Fruit fly (Drosophila melanogaster) whole organism, embryonic: Measurements from ENCODE around the gene Iyd.

Source experiments
- Adf1 ChIP-seq: fragments of 200-800 bp; sonication (Bioruptor generic); IDR thresholded peaks from 2 replicates; pipeline ENCODE4 v1.3.6; 2022; ENCODE audit warnings: missing biosample characterization, missing genetic modification characterization
- CG11093 ChIP-seq: fragments of 200-800 bp; sonication (Bioruptor generic); IDR thresholded peaks from 3 replicates; pipeline ENCODE4 v1.3.6; 2022; ENCODE audit warnings: missing biosample characterization, missing genetic modification characterization
- CG11247 ChIP-seq: fragments of 200-800 bp; sonication (Bioruptor generic); IDR thresholded peaks from 2 replicates; pipeline ENCODE4 v1.3.6; 2022; ENCODE audit warnings: missing biosample characterization, missing genetic modification characterization
- CG11504 ChIP-seq: fragments of 200-800 bp; sonication (Bioruptor generic); optimal IDR thresholded peaks from 3 replicates; lab custom pipeline; 2019; ENCODE audit warnings: missing biosample characterization, mild to moderate bottlenecking, missing genetic modification characterization, moderate library complexity
- CG11695 ChIP-seq: fragments of 200-800 bp; sonication (Bioruptor generic); IDR thresholded peaks from 3 replicates; pipeline ENCODE4 v1.3.6; 2022; ENCODE audit warnings: missing biosample characterization, missing genetic modification characterization
- CG11696 ChIP-seq: fragments of 200-800 bp; sonication (Bioruptor generic); IDR thresholded peaks from 2 replicates; pipeline ENCODE4 v1.3.6; 2022; ENCODE audit warnings: missing biosample characterization, missing genetic modification characterization
- CG12071 ChIP-seq: fragments of 200-800 bp; sonication (Bioruptor generic); optimal IDR thresholded peaks from 3 replicates; lab custom pipeline; 2018; ENCODE audit warnings: missing biosample characterization, mild to moderate bottlenecking, missing genetic modification characterization
- CG12155 ChIP-seq: fragments of 200-800 bp; sonication (Bioruptor generic); optimal IDR thresholded peaks from 3 replicates; lab custom pipeline; 2016; ENCODE audit warnings: missing biosample characterization, missing genetic modification characterization
- CG12236 ChIP-seq: fragments of 200-800 bp; sonication (Bioruptor generic); optimal IDR thresholded peaks from 2 replicates; lab custom pipeline; 2016; ENCODE audit warnings: missing biosample characterization, missing genetic modification characterization
- CG12769 ChIP-seq: fragments of 200-800 bp; sonication (Bioruptor generic); optimal IDR thresholded peaks from 2 replicates; lab custom pipeline; 2019; ENCODE audit warnings: missing biosample characterization, mild to moderate bottlenecking, missing genetic modification characterization, moderate library complexity
- CG14667 ChIP-seq: fragments of 200-800 bp; sonication (Bioruptor generic); IDR thresholded peaks from 2 replicates; pipeline ENCODE4 v1.3.6; 2022; ENCODE audit warnings: missing biosample characterization, missing genetic modification characterization
- CG15479 ChIP-seq: fragments of 200-800 bp; sonication (Bioruptor generic); optimal IDR thresholded peaks from 3 replicates; lab custom pipeline; 2019; ENCODE audit warnings: missing biosample characterization, mild to moderate bottlenecking, missing genetic modification characterization, moderate library complexity
- CG1603 ChIP-seq: fragments of 200-800 bp; sonication (Bioruptor generic); optimal IDR thresholded peaks from 2 replicates; lab custom pipeline; 2019; ENCODE audit warnings: missing biosample characterization, mild to moderate bottlenecking, missing genetic modification characterization, moderate library complexity
- CG17186 ChIP-seq: fragments of 200-800 bp; sonication (Bioruptor generic); optimal IDR thresholded peaks from 3 replicates; lab custom pipeline; 2017; ENCODE audit warnings: missing biosample characterization, missing genetic modification reagents, missing genetic modification characterization
- CG18011 ChIP-seq: fragments of 200-800 bp; sonication (Bioruptor generic); optimal IDR thresholded peaks from 2 replicates; lab custom pipeline; 2017; ENCODE audit warnings: missing biosample characterization, missing genetic modification characterization, mild to moderate bottlenecking, moderate library complexity, missing genotype
- CG2712 ChIP-seq: fragments of 200-800 bp; optimal IDR thresholded peaks from 3 replicates; lab custom pipeline; 2019; ENCODE audit warnings: missing biosample characterization, mild to moderate bottlenecking, missing genetic modification characterization, moderate library complexity
- CG31365 ChIP-seq: fragments of 200-800 bp; sonication (Bioruptor generic); optimal IDR thresholded peaks from 2 replicates; lab custom pipeline; 2018; ENCODE audit warnings: missing biosample characterization, mild to moderate bottlenecking, missing genetic modification characterization
- CG3407 ChIP-seq: fragments of 200-800 bp; sonication (Bioruptor generic); optimal IDR thresholded peaks from 2 replicates; lab custom pipeline; 2018; ENCODE audit warnings: missing biosample characterization, mild to moderate bottlenecking, missing genetic modification characterization
- CG3726 ChIP-seq: fragments of 200-800 bp; sonication (Bioruptor generic); IDR thresholded peaks from 3 replicates; pipeline ENCODE4, ENCODE4 v1.3.6; 2022; ENCODE audit warnings: missing biosample characterization, missing genetic modification characterization
- CG4328 ChIP-seq: fragments of 200-800 bp; sonication (Bioruptor generic); optimal IDR thresholded peaks from 3 replicates; lab custom pipeline; 2017; ENCODE audit warnings: missing biosample characterization, missing genetic modification reagents, missing genetic modification characterization
- CG4820 ChIP-seq: fragments of 200-800 bp; sonication (Bioruptor generic); optimal IDR thresholded peaks from 3 replicates; lab custom pipeline; 2016; ENCODE audit warnings: missing biosample characterization, missing genetic modification characterization
- CG6175 ChIP-seq: fragments of 200-800 bp; sonication (Bioruptor generic); IDR thresholded peaks from 3 replicates; pipeline ENCODE4 v1.3.6; 2022; ENCODE audit warnings: missing biosample characterization, missing genetic modification characterization
- CG8478 ChIP-seq: fragments of >200 bp; optimal IDR thresholded peaks from 2 replicates; lab custom pipeline; 2018
- CHES-1-like ChIP-seq: fragments of 200-800 bp; sonication (Bioruptor generic); optimal IDR thresholded peaks from 2 replicates; lab custom pipeline; 2016; ENCODE audit warnings: missing biosample characterization, missing genetic modification characterization
- CkIIα-i1 ChIP-seq: fragments of 200-800 bp; sonication (Bioruptor generic); IDR thresholded peaks from 2 replicates; pipeline ENCODE4 v1.3.6; 2022; ENCODE audit warnings: missing biosample characterization, missing genetic modification characterization
- Deaf1 ChIP-seq: fragments of 200-800 bp; optimal IDR thresholded peaks from 3 replicates; lab custom pipeline; 2019; ENCODE audit warnings: missing biosample characterization, mild to moderate bottlenecking, missing genetic modification characterization, moderate library complexity
- Elba2 ChIP-seq: fragments of 200-800 bp; sonication (Bioruptor generic); optimal IDR thresholded peaks from 3 replicates; lab custom pipeline; 2016; ENCODE audit warnings: missing biosample characterization, missing genetic modification characterization
- Ets65A ChIP-seq: fragments of 200-800 bp; sonication (Bioruptor generic); peaks from one replicate; lab custom pipeline; 2016; ENCODE audit warnings: missing biosample characterization, missing genetic modification characterization
- HmgZ ChIP-seq: fragments of 200-800 bp; sonication (Bioruptor generic); optimal IDR thresholded peaks from 2 replicates; lab custom pipeline; 2018; ENCODE audit warnings: missing biosample characterization, mild to moderate bottlenecking, missing genetic modification characterization
- Hsf ChIP-seq: fragments of 200-800 bp; sonication (Bioruptor generic); optimal IDR thresholded peaks from 3 replicates; lab custom pipeline; 2016; ENCODE audit warnings: missing biosample characterization, missing genetic modification characterization
- MESR4 ChIP-seq: fragments of 200-800 bp; sonication (Bioruptor generic); optimal IDR thresholded peaks from 2 replicates; lab custom pipeline; 2018; ENCODE audit warnings: missing biosample characterization, mild to moderate bottlenecking, missing genetic modification characterization, moderate library complexity
- Six4 ChIP-seq: fragments of 200-800 bp; sonication (Bioruptor generic); optimal IDR thresholded peaks from 2 replicates; lab custom pipeline; 2016; ENCODE audit warnings: missing biosample characterization, missing genetic modification characterization
- Sox100B ChIP-seq: fragments of 200-800 bp; sonication (Bioruptor generic); optimal IDR thresholded peaks from 3 replicates; lab custom pipeline; 2018; ENCODE audit warnings: missing biosample characterization, mild to moderate bottlenecking, missing genetic modification characterization
- Ssrp ChIP-seq: fragments of 200-800 bp; sonication (Bioruptor generic); optimal IDR thresholded peaks from 2 replicates; lab custom pipeline; 2018; ENCODE audit warnings: missing biosample characterization, mild to moderate bottlenecking, missing genetic modification characterization, moderate library complexity
- Vsx1 ChIP-seq: fragments of 200-800 bp; sonication (Bioruptor generic); optimal IDR thresholded peaks from 2 replicates; lab custom pipeline; 2017; ENCODE audit warnings: missing biosample characterization, mild to moderate bottlenecking, missing genetic modification characterization, missing genetic modification reagents
- cad ChIP-seq: fragments of >200 bp; optimal IDR thresholded peaks from 2 replicates; lab custom pipeline; 2017; ENCODE audit warnings: missing biosample characterization, missing genetic modification characterization
- cg ChIP-seq: fragments of 200-800 bp; sonication (Bioruptor generic); optimal IDR thresholded peaks from 3 replicates; lab custom pipeline; 2019; ENCODE audit warnings: missing biosample characterization, mild to moderate bottlenecking, missing genetic modification characterization, moderate library complexity
- da ChIP-seq: fragments of 200-800 bp; sonication (Bioruptor generic); optimal IDR thresholded peaks from 2 replicates; lab custom pipeline; 2016; ENCODE audit warnings: missing biosample characterization, missing genetic modification characterization
- gfzf ChIP-seq: fragments of 200-800 bp; sonication (Bioruptor generic); optimal IDR thresholded peaks from 2 replicates; lab custom pipeline; 2016; ENCODE audit warnings: missing biosample characterization, mild to moderate bottlenecking, missing genetic modification characterization, moderate library complexity
- grn ChIP-seq: fragments of 200-800 bp; sonication (Bioruptor generic); optimal IDR thresholded peaks from 3 replicates; lab custom pipeline; 2017; ENCODE audit warnings: missing biosample characterization, missing genetic modification characterization
- inv ChIP-seq: fragments of 200-800 bp; sonication (Bioruptor generic); IDR thresholded peaks from 2 replicates; pipeline ENCODE4 v1.3.6; 2022; ENCODE audit warnings: missing biosample characterization, missing genetic modification characterization; ENCODE audit not compliant: partially characterized antibody
- lmd ChIP-seq: fragments of 200-800 bp; sonication (Bioruptor generic); IDR thresholded peaks from 2 replicates; pipeline ENCODE4 v1.3.6; 2022; ENCODE audit warnings: missing biosample characterization, missing genetic modification characterization
- nau ChIP-seq: fragments of 200-800 bp; sonication (Bioruptor generic); optimal IDR thresholded peaks from 3 replicates; lab custom pipeline; 2017; ENCODE audit warnings: missing biosample characterization, mild to moderate bottlenecking, missing genetic modification characterization, missing genetic modification reagents
- nom ChIP-seq: fragments of 200-800 bp; sonication (Bioruptor generic); optimal IDR thresholded peaks from 2 replicates; lab custom pipeline; 2017; ENCODE audit warnings: missing biosample characterization, missing genetic modification characterization, mild to moderate bottlenecking, moderate library complexity, missing genetic modification reagents
- pnt ChIP-seq: fragments of 200-800 bp; sonication (Bioruptor generic); optimal IDR thresholded peaks from 3 replicates; lab custom pipeline; 2016; ENCODE audit warnings: missing biosample characterization, missing genetic modification characterization
- pzg ChIP-seq: fragments of 200-800 bp; sonication (Bioruptor generic); optimal IDR thresholded peaks from 3 replicates; lab custom pipeline; 2018; ENCODE audit warnings: missing biosample characterization, mild to moderate bottlenecking, missing genetic modification characterization, moderate library complexity
- row ChIP-seq: fragments of 200-800 bp; sonication (Bioruptor generic); IDR thresholded peaks from 3 replicates; pipeline ENCODE4 v1.3.6; 2022; ENCODE audit warnings: missing biosample characterization, missing genetic modification characterization
- scrt ChIP-seq: fragments of 200-800 bp; sonication (Bioruptor generic); optimal IDR thresholded peaks from 2 replicates; lab custom pipeline; 2018; ENCODE audit warnings: missing biosample characterization, mild to moderate bottlenecking, missing genetic modification characterization, moderate library complexity
- sim ChIP-seq: fragments of 200-800 bp; sonication (Bioruptor generic); IDR thresholded peaks from 2 replicates; pipeline ENCODE4 v1.3.6; 2022; ENCODE audit warnings: missing biosample characterization, missing genetic modification characterization
- sr ChIP-seq: fragments of 200-800 bp; sonication (Bioruptor generic); IDR thresholded peaks from 3 replicates; pipeline ENCODE4 v1.3.6; 2022; ENCODE audit warnings: missing biosample characterization, missing genetic modification characterization
- tll ChIP-seq, 2 experiments: fragments of 200-800 bp in 1 of 2; fragments of >200 bp in 1 of 2; sonication (Bioruptor generic) in 1 of 2; optimal IDR thresholded peaks; 2 replicates each; lab custom pipeline; 2017 to 2019; ENCODE audit warnings: missing biosample characterization in 2 of 2, missing genetic modification characterization in 2 of 2, mild to moderate bottlenecking in 1 of 2, moderate library complexity in 1 of 2

Iyd gene

dm6 chr3L:11120419-11120958 is 24.4 kb upstream of the Iyd start, which contains the start of the genes FoxK and mRpL2 (continued):
- peak; percentile 2 for TF ChIP-seq CG11504
- TF ChIP-seq CG12236 (GFP tag; lab: Kevin White, UChicago) = no peak
- TF ChIP-seq Ets65A (GFP tag; lab: Kevin White, UChicago) = no peak
- TF ChIP-seq sr (GFP tag; lab: Robert Waterston, UW) = no peak
- no peak for TF ChIP-seq Vsx1
- TF ChIP-seq lmd (GFP tag; lab: Robert Waterston, UW) = no peak
- no peak for TF ChIP-seq CG4328 (GFP tag; lab: Kevin White, UChicago)
- TF ChIP-seq cad (GFP tag; lab: Kevin White, UChicago) = no peak
- peak; percentile 20; the same call in 1 of the 3 replicates for TF ChIP-seq row (GFP tag; lab: Robert Waterston, UW)
- TF ChIP-seq Six4 (GFP tag; lab: Kevin White, UChicago) = no peak
- TF ChIP-seq CG11247 (GFP tag; lab: Robert Waterston, UW) = no peak
- TF ChIP-seq CkIIα-i1 = no peak
- TF ChIP-seq sim = no peak
- peak; percentile 40 for TF ChIP-seq CHES-1-like (GFP tag; lab: Kevin White, UChicago)
- TF ChIP-seq CG2712 (tag; lab: Kevin White, UChicago) = peak; percentile 34
- no peak for TF ChIP-seq pnt (GFP tag; lab: Kevin White, UChicago)
- TF ChIP-seq Hsf = no peak
- TF ChIP-seq CG18011 (GFP tag; lab: Kevin White, UChicago) = peak; percentile 40
- peak; percentile 26 for TF ChIP-seq cg (GFP tag; lab: Kevin White, UChicago)
- peak; percentile 71 for TF ChIP-seq CG1603 (tag; lab: Kevin White, UChicago)
- TF ChIP-seq CG3407 (GFP tag; lab: Kevin White, UChicago) = no peak
- peak; percentile 54 for TF ChIP-seq HmgZ
- TF ChIP-seq nom (GFP tag; lab: Kevin White, UChicago) = peak; percentile 97
- peak; percentile 10 for TF ChIP-seq CG12769 (tag; lab: Kevin White, UChicago)
- TF ChIP-seq Adf1 (GFP tag; lab: Robert Waterston, UW) = no peak
- TF ChIP-seq pzg (GFP tag; lab: Kevin White, UChicago) = peak; percentile 82
- TF ChIP-seq CG11696 (GFP tag; lab: Robert Waterston, UW) = no peak
- peak; percentile 48 for TF ChIP-seq gfzf
- TF ChIP-seq MESR4 (GFP tag; lab: Kevin White, UChicago) = peak; percentile 71
- TF ChIP-seq scrt (GFP tag; lab: Kevin White, UChicago) = no peak
- TF ChIP-seq CG11695 (GFP tag; lab: Robert Waterston, UW) = 0 out of 3 replicates have a peak, but pooled peaks have one; percentile 21
- no peak for TF ChIP-seq Ssrp
- peak; percentile 34; the same call in 1 of the 2 replicates for TF ChIP-seq inv
- no peak for TF ChIP-seq grn
- no peak for TF ChIP-seq Sox100B (GFP tag; lab: Kevin White, UChicago)
- no peak for TF ChIP-seq CG3726 (GFP tag; lab: Robert Waterston, UW)
- TF ChIP-seq da (GFP tag; lab: Kevin White, UChicago) = no peak
- TF ChIP-seq CG15479 (GFP tag; lab: Kevin White, UChicago) = no peak
- TF ChIP-seq tll (GFP tag; optimal IDR thresholded peaks at IDR 0.05; lab: Kevin White, UChicago) = no peak
- no peak for TF ChIP-seq CG14667 (GFP tag; lab: Robert Waterston, UW)
- no peak for TF ChIP-seq CG31365
- no peak for TF ChIP-seq nau (GFP tag; lab: Kevin White, UChicago)
- no peak for TF ChIP-seq Deaf1 (tag; lab: Kevin White, UChicago)
- TF ChIP-seq CG8478 (lab: Kevin White, UChicago) = no peak
- TF ChIP-seq CG17186 (GFP tag; lab: Kevin White, UChicago) = peak; percentile 53
- TF ChIP-seq CG11093 (GFP tag; lab: Robert Waterston, UW) = no peak
- TF ChIP-seq CG12155 (GFP tag; lab: Kevin White, UChicago) = no peak
- TF ChIP-seq CG12071 (GFP tag; lab: Kevin White, UChicago) = no peak
- TF ChIP-seq CG4820 (GFP tag; lab: Kevin White, UChicago) = no peak
- peak; percentile 99 for TF ChIP-seq Elba2 (GFP tag; lab: Kevin White, UChicago)
- TF ChIP-seq CG6175 (GFP tag; lab: Robert Waterston, UW) = no peak
